Worm (Caenorhabditis elegans) whole organism, L2 larva: ENCODE results near the gene mec-2.

ENCODE experiments used
- R02D3.7 ChIP-seq: fragments of 150-350 bp; optimal IDR thresholded peaks from 2 replicates; lab custom pipeline; 2014; ENCODE audit warnings: missing biosample characterization, missing genetic modification characterization
- ZK546.5 ChIP-seq: sonication (generic microtip); optimal IDR thresholded peaks from 2 replicates; lab custom pipeline; 2017; ENCODE audit warnings: missing biosample characterization, missing genetic modification characterization
- ceh-16 ChIP-seq: fragments of 150-350 bp; optimal IDR thresholded peaks from 2 replicates; lab custom pipeline; 2014; ENCODE audit warnings: missing biosample characterization, missing genetic modification characterization
- ceh-82 ChIP-seq: fragments of 150-350 bp; optimal IDR thresholded peaks from 2 replicates; lab custom pipeline; 2014; ENCODE audit warnings: missing biosample characterization, missing genetic modification characterization
- dmd-4 ChIP-seq: sonication (generic microtip); optimal IDR thresholded peaks from 2 replicates; lab custom pipeline; 2017; ENCODE audit warnings: missing biosample characterization, missing genetic modification characterization
- elt-3 ChIP-seq: sonication (generic microtip); optimal IDR thresholded peaks from 2 replicates; lab custom pipeline; 2017; ENCODE audit warnings: missing biosample characterization, missing genetic modification characterization
- mab-5 ChIP-seq: fragments of 150-350 bp; optimal IDR thresholded peaks from 2 replicates; lab custom pipeline; 2014; ENCODE audit warnings: missing biosample characterization, missing genetic modification characterization
- mbf-1 ChIP-seq: sonication (generic microtip); optimal IDR thresholded peaks from 2 replicates; lab custom pipeline; 2017; ENCODE audit warnings: missing biosample characterization, missing genetic modification characterization
- mdl-1 ChIP-seq, 2 experiments: fragments of 150-350 bp in 1 of 2; sonication (generic microtip) in 1 of 2; optimal IDR thresholded peaks; 2 replicates each; lab custom pipeline; 2017; ENCODE audit warnings: missing biosample characterization in 2 of 2, missing genetic modification characterization in 2 of 2
- nhr-11 ChIP-seq: fragments of 150-350 bp; optimal IDR thresholded peaks from 2 replicates; lab custom pipeline; 2014; ENCODE audit warnings: missing biosample characterization, missing genetic modification characterization
- nhr-6 ChIP-seq: fragments of 150-350 bp; optimal IDR thresholded peaks from 2 replicates; lab custom pipeline; 2014; ENCODE audit warnings: missing biosample characterization, missing genetic modification characterization
- skn-1 ChIP-seq: sonication (generic microtip); optimal IDR thresholded peaks from 2 replicates; lab custom pipeline; 2017; ENCODE audit warnings: missing biosample characterization, missing genetic modification characterization

DNA sequence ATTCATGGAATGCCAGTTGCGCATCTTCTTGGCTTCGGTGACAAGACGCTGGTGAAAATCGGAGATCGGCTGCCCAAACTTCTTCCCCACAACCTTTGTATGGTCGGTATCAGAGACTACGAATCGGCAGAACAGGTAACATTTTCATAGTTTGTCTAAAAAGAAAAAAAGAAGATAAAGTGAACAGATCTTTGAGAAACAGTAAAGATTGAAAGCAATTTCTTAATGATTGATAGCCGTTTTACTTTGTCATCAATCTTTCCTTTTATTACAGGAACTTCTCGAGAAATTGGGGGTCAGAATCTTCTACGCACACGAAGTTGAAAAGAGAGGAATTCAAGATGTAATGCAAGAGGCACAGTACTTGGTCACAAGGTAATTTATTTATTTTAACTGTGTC lies 63.5 kb downstream of the mec-2 start:
- TF ChIP-seq mab-5 (tag; lab: Kevin White, UChicago) (peak; percentile 55), mbf-1 (tag; lab: Kevin White, UChicago) (no peak), mdl-1 (tag; optimal IDR thresholded peaks at IDR 0.05; lab: Kevin White, UChicago) (no peak), ceh-82 (no peak), elt-3 (tag; lab: Kevin White, UChicago) (no peak), ceh-16 (tag; lab: Kevin White, UChicago) (no peak), R02D3.7 (no peak), nhr-11 (no peak), ZK546.5 (tag; lab: Kevin White, UChicago) (no peak), skn-1 (tag; lab: Kevin White, UChicago) (no peak), nhr-6 (tag; lab: Kevin White, UChicago) (no peak), dmd-4 (tag; lab: Kevin White, UChicago) (no peak)
